Fruit fly (Drosophila melanogaster) whole organism, prepupa: ENCODE measurements around the gene CG7320.
A peak's percentile ranks its signal among the peaks of the same experiment; 100 is the strongest.

ENCODE experiments used
- Blimp-1 ChIP-seq: fragments of 200-800 bp; sonication (Bioruptor generic); optimal IDR thresholded peaks from 3 replicates; lab custom pipeline; 2017; ENCODE audit warnings: missing biosample characterization, missing genetic modification characterization, mild to moderate bottlenecking, moderate library complexity, missing genetic modification reagents
- CG10631 ChIP-seq: fragments of 200-800 bp; sonication (Bioruptor generic); optimal IDR thresholded peaks from 2 replicates; lab custom pipeline; 2016; ENCODE audit warnings: missing biosample characterization, missing genetic modification characterization
- CG11294 ChIP-seq: fragments of 200-800 bp; sonication (Bioruptor generic); IDR thresholded peaks from 2 replicates; pipeline ENCODE4 v1.3.6; 2022; ENCODE audit warnings: missing biosample characterization, missing genetic modification characterization
- CG11762 ChIP-seq: fragments of 200-800 bp; sonication (Bioruptor generic); optimal IDR thresholded peaks from 3 replicates; lab custom pipeline; 2016; ENCODE audit warnings: missing biosample characterization, missing genetic modification characterization; ENCODE audit not compliant: insufficient read depth
- CG11902 ChIP-seq: fragments of 200-800 bp; sonication (Bioruptor generic); optimal IDR thresholded peaks from 3 replicates; lab custom pipeline; 2016; ENCODE audit warnings: missing biosample characterization, missing genetic modification characterization
- CG15336 ChIP-seq: fragments of 200-800 bp; sonication (Bioruptor generic); IDR thresholded peaks from 2 replicates; pipeline ENCODE4 v1.3.6; 2022; ENCODE audit warnings: missing biosample characterization, missing genetic modification characterization
- CG1621 ChIP-seq: fragments of 200-800 bp; sonication (Bioruptor generic); optimal IDR thresholded peaks from 3 replicates; lab custom pipeline; 2018; ENCODE audit warnings: missing biosample characterization, mild to moderate bottlenecking, missing genetic modification characterization
- CG16779 ChIP-seq: fragments of 200-800 bp; sonication (Bioruptor generic); optimal IDR thresholded peaks from 3 replicates; lab custom pipeline; 2017; ENCODE audit warnings: missing biosample characterization, mild to moderate bottlenecking, missing genetic modification characterization
- CG31627 ChIP-seq: fragments of 200-800 bp; sonication (Bioruptor generic); optimal IDR thresholded peaks from 3 replicates; lab custom pipeline; 2016; ENCODE audit warnings: missing biosample characterization, missing genetic modification characterization
- CG34406 ChIP-seq: fragments of 200-800 bp; sonication (Bioruptor generic); optimal IDR thresholded peaks from 3 replicates; lab custom pipeline; 2016; ENCODE audit warnings: missing biosample characterization, missing genetic modification characterization
- CG3919 ChIP-seq: fragments of 200-800 bp; sonication (Bioruptor generic); optimal IDR thresholded peaks from 3 replicates; lab custom pipeline; 2016; ENCODE audit warnings: missing biosample characterization, missing genetic modification characterization
- CG4318 ChIP-seq: fragments of 200-800 bp; sonication (Bioruptor generic); optimal IDR thresholded peaks from 3 replicates; lab custom pipeline; 2017; ENCODE audit warnings: missing biosample characterization, mild to moderate bottlenecking, missing genetic modification characterization
- CG6163 ChIP-seq: fragments of 200-800 bp; sonication (Bioruptor generic); IDR thresholded peaks from 3 replicates; pipeline ENCODE4 v1.3.6; 2022; ENCODE audit warnings: missing biosample characterization, missing genetic modification characterization
- CG6276 ChIP-seq: fragments of 200-800 bp; sonication (Bioruptor generic); optimal IDR thresholded peaks from 2 replicates; lab custom pipeline; 2017; ENCODE audit warnings: missing biosample characterization, mild to moderate bottlenecking, missing genetic modification characterization
- CG6792 ChIP-seq: fragments of 200-800 bp; sonication (Bioruptor generic); optimal IDR thresholded peaks from 3 replicates; lab custom pipeline; 2016; ENCODE audit warnings: missing biosample characterization, missing genetic modification characterization
- CG6808 ChIP-seq: fragments of 200-800 bp; sonication (Bioruptor generic); optimal IDR thresholded peaks from 3 replicates; lab custom pipeline; 2017; ENCODE audit warnings: missing biosample characterization, missing genetic modification characterization, mild to moderate bottlenecking, moderate library complexity, missing genetic modification reagents
- CG6854 ChIP-seq: fragments of 200-800 bp; sonication (Bioruptor generic); optimal IDR thresholded peaks from 2 replicates; lab custom pipeline; 2017; ENCODE audit warnings: missing biosample characterization, mild to moderate bottlenecking, missing genetic modification characterization
- CG8119 ChIP-seq: fragments of 200-800 bp; sonication (Bioruptor generic); IDR thresholded peaks from 3 replicates; pipeline ENCODE4 v1.3.6; 2022; ENCODE audit warnings: missing biosample characterization, missing genetic modification characterization
- CG8319 ChIP-seq: fragments of 200-800 bp; sonication (Bioruptor generic); optimal IDR thresholded peaks from 3 replicates; lab custom pipeline; 2016; ENCODE audit warnings: missing biosample characterization, missing genetic modification characterization
- CG8632 ChIP-seq: fragments of 200-800 bp; sonication (Bioruptor generic); optimal IDR thresholded peaks from 3 replicates; lab custom pipeline; 2016; ENCODE audit warnings: missing biosample characterization, missing genetic modification characterization
- CG9139 ChIP-seq: fragments of 200-800 bp; sonication (Bioruptor generic); optimal IDR thresholded peaks from 3 replicates; lab custom pipeline; 2017; ENCODE audit warnings: missing biosample characterization, mild to moderate bottlenecking, missing genetic modification characterization
- Eip78C ChIP-seq: fragments of 200-800 bp; sonication (Bioruptor generic); peaks from one replicate; lab custom pipeline; 2016; ENCODE audit warnings: missing biosample characterization, missing genetic modification characterization
- Eip93F ChIP-seq: fragments of 200-800 bp; sonication (Bioruptor generic); optimal IDR thresholded peaks from 2 replicates; lab custom pipeline; 2016; ENCODE audit warnings: missing biosample characterization, mild to moderate bottlenecking, missing genetic modification characterization
- Ets96B ChIP-seq: fragments of 200-800 bp; optimal IDR thresholded peaks from 2 replicates; lab custom pipeline; 2019; ENCODE audit warnings: missing biosample characterization, mild to moderate bottlenecking, missing genetic modification characterization, moderate library complexity
- Hr38 ChIP-seq: sonication (Bioruptor generic); optimal IDR thresholded peaks from 2 replicates; lab custom pipeline; 2016; ENCODE audit warnings: missing biosample characterization, missing genetic modification characterization
- Hr39 ChIP-seq: fragments of 200-800 bp; sonication (Bioruptor generic); optimal IDR thresholded peaks from 2 replicates; lab custom pipeline; 2016; ENCODE audit warnings: missing biosample characterization, missing genetic modification characterization
- Hr4 ChIP-seq: fragments of 200-800 bp; sonication (Bioruptor generic); optimal IDR thresholded peaks from 3 replicates; lab custom pipeline; 2016; ENCODE audit warnings: missing biosample characterization, missing genetic modification characterization
- Lpt ChIP-seq: fragments of 200-800 bp; sonication (Bioruptor generic); optimal IDR thresholded peaks from 3 replicates; lab custom pipeline; 2016; ENCODE audit warnings: missing biosample characterization, missing genetic modification characterization
- OdsH ChIP-seq: fragments of 200-800 bp; sonication (Bioruptor generic); optimal IDR thresholded peaks from 3 replicates; lab custom pipeline; 2016; ENCODE audit warnings: missing biosample characterization, missing genetic modification characterization
- Smox ChIP-seq: fragments of 200-800 bp; sonication (Bioruptor generic); optimal IDR thresholded peaks from 3 replicates; lab custom pipeline; 2016; ENCODE audit warnings: missing biosample characterization, missing genetic modification characterization
- Sox15 ChIP-seq: fragments of 200-800 bp; sonication (Bioruptor generic); optimal IDR thresholded peaks from 3 replicates; lab custom pipeline; 2016; ENCODE audit warnings: missing biosample characterization, missing genetic modification characterization
- achi ChIP-seq: fragments of 200-800 bp; sonication (Bioruptor generic); optimal IDR thresholded peaks from 3 replicates; lab custom pipeline; 2016; ENCODE audit warnings: missing biosample characterization, missing genetic modification characterization
- acj6 ChIP-seq: fragments of 200-800 bp; sonication (Bioruptor generic); optimal IDR thresholded peaks from 3 replicates; lab custom pipeline; 2016; ENCODE audit warnings: missing biosample characterization, missing genetic modification characterization
- cyc ChIP-seq: fragments of 200-800 bp; sonication (Bioruptor generic); optimal IDR thresholded peaks from 3 replicates; lab custom pipeline; 2016; ENCODE audit warnings: missing biosample characterization, missing genetic modification characterization
- dac ChIP-seq: fragments of 200-800 bp; sonication (Bioruptor generic); optimal IDR thresholded peaks from 2 replicates; lab custom pipeline; 2017; ENCODE audit warnings: missing biosample characterization, mild to moderate bottlenecking, missing genetic modification characterization
- dsx ChIP-seq: fragments of 200-800 bp; optimal IDR thresholded peaks from 3 replicates; lab custom pipeline; 2019; ENCODE audit warnings: missing biosample characterization, mild to moderate bottlenecking, missing genetic modification characterization, moderate library complexity; ENCODE audit not compliant: poor library complexity, severe bottlenecking
- esn ChIP-seq: fragments of 200-800 bp; sonication (Bioruptor generic); optimal IDR thresholded peaks from 2 replicates; lab custom pipeline; 2016; ENCODE audit warnings: missing biosample characterization, mild to moderate bottlenecking, missing genetic modification characterization, moderate library complexity
- fd59A ChIP-seq: fragments of 200-800 bp; sonication (Bioruptor generic); optimal IDR thresholded peaks from 2 replicates; lab custom pipeline; 2017; ENCODE audit warnings: missing biosample characterization, mild to moderate bottlenecking, missing genetic modification characterization, missing genetic modification reagents
- fd85E ChIP-seq: fragments of 200-800 bp; sonication (Bioruptor generic); optimal IDR thresholded peaks from 3 replicates; lab custom pipeline; 2016; ENCODE audit warnings: missing biosample characterization, missing genetic modification characterization
- fkh ChIP-seq: fragments of 200-800 bp; sonication (Bioruptor generic); optimal IDR thresholded peaks from 3 replicates; lab custom pipeline; 2017; ENCODE audit warnings: missing biosample characterization, mild to moderate bottlenecking, missing genetic modification characterization, moderate library complexity
- lz ChIP-seq: fragments of 200-800 bp; sonication (Bioruptor generic); optimal IDR thresholded peaks from 3 replicates; lab custom pipeline; 2016; ENCODE audit warnings: missing biosample characterization, missing genetic modification characterization
- salr ChIP-seq, 2 experiments: fragments of 200-800 bp; sonication (Bioruptor generic); optimal IDR thresholded peaks; 3 replicates each; lab custom pipeline; 2016 to 2018; ENCODE audit warnings: missing biosample characterization in 2 of 2, missing genetic modification characterization in 2 of 2, mild to moderate bottlenecking in 1 of 2
- ss ChIP-seq, 2 experiments: fragments of 200-800 bp; sonication (Bioruptor generic); optimal IDR thresholded peaks; 2 replicates in 1 of 2; 3 replicates in 1 of 2; lab custom pipeline; 2017 to 2018; ENCODE audit warnings: mild to moderate bottlenecking in 2 of 2, missing biosample characterization in 2 of 2, missing genetic modification characterization in 2 of 2, moderate library complexity in 1 of 2
- svp ChIP-seq: fragments of 200-800 bp; sonication (Bioruptor generic); peaks from one replicate; lab custom pipeline; 2016; ENCODE audit warnings: missing biosample characterization, missing genetic modification characterization
- topi ChIP-seq: fragments of 200-800 bp; sonication (Bioruptor generic); optimal IDR thresholded peaks from 3 replicates; lab custom pipeline; 2016; ENCODE audit warnings: missing biosample characterization, missing genetic modification characterization
- vri ChIP-seq: fragments of 200-800 bp; sonication (Bioruptor generic); optimal IDR thresholded peaks from 3 replicates; lab custom pipeline; 2016; ENCODE audit warnings: missing biosample characterization, mild to moderate bottlenecking, missing genetic modification characterization

The CG7320 gene

dm6 chr3L:18215669-18216068 lies 14.4 kb downstream of the CG7320 start (continued):
- peak; percentile 90 for TF ChIP-seq esn
- TF ChIP-seq fd85E: peak; percentile 51
- TF ChIP-seq CG9139: peak; percentile 82
- peak; percentile 80 for TF ChIP-seq Smox
- peak; percentile 67 for TF ChIP-seq CG6854 (GFP tag; lab: Kevin White, UChicago)
- peak; percentile 81 for TF ChIP-seq OdsH (GFP tag; lab: Kevin White, UChicago)
- peak; percentile 46 to 88 for TF ChIP-seq salr (GFP tag; optimal IDR thresholded peaks at IDR 0.05; lab: Kevin White, UChicago)
- TF ChIP-seq CG8632: peak; percentile 82
- peak; percentile 60 for TF ChIP-seq CG8319 (GFP tag; lab: Kevin White, UChicago)
- TF ChIP-seq CG11294 (GFP tag; lab: Robert Waterston, UW): 0 out of 2 replicates have a peak, but pooled peaks have one; percentile 21
- peak; percentile 87 for TF ChIP-seq CG6792
- peak; percentile 95 for TF ChIP-seq Eip78C (GFP tag; lab: Kevin White, UChicago)
- no peak for TF ChIP-seq dac (GFP tag; lab: Kevin White, UChicago)
- TF ChIP-seq Lpt (GFP tag; lab: Kevin White, UChicago): peak; percentile 49
- TF ChIP-seq CG6163: peak; percentile 85
- peak; percentile 85 for TF ChIP-seq CG31627 (GFP tag; lab: Kevin White, UChicago)

dm6 chr3L:18216931-18217330 lies 15.6 kb downstream of the CG7320 start:
- TF ChIP-seq Blimp-1 (GFP tag; lab: Kevin White, UChicago) (no peak), topi (GFP tag; lab: Kevin White, UChicago) (no peak), cyc (GFP tag; lab: Kevin White, UChicago) (no peak), Smox (no peak), CG1621 (no peak), Hr39 (GFP tag; lab: Kevin White, UChicago) (no peak), CG6808 (no peak), CG31627 (GFP tag; lab: Kevin White, UChicago) (no peak), Eip93F (no peak), CG6276 (GFP tag; lab: Kevin White, UChicago) (no peak), lz (GFP tag; lab: Kevin White, UChicago) (no peak), Hr38 (GFP tag; lab: Kevin White, UChicago) (no peak)

- TF ChIP-seq CG6792 (no peak), Blimp-1 (GFP tag; lab: Kevin White, UChicago) (peak; percentile 63)
These were observed 17.2 kb downstream of the CG7320 start for dm6 chr3L:18218480-18218879.

- TF ChIP-seq CG15336 (GFP tag; lab: Robert Waterston, UW) (no peak), Eip78C (GFP tag; lab: Kevin White, UChicago) (peak; percentile 59), CG8632 (peak; percentile 8), dac (GFP tag; lab: Kevin White, UChicago) (no peak), CG11902 (GFP tag; lab: Kevin White, UChicago) (no peak), fkh (GFP tag; lab: Kevin White, UChicago) (no peak), CG3919 (no peak), dsx (GFP tag; lab: Kevin White, UChicago) (peak; percentile 20), CG16779 (tag; lab: Kevin White, UChicago) (no peak), achi (GFP tag; lab: Kevin White, UChicago) (peak; percentile 25), CG8119 (GFP tag; lab: Robert Waterston, UW) (no peak), acj6 (GFP tag; lab: Kevin White, UChicago) (peak; percentile 27), Ets96B (tag; lab: Kevin White, UChicago) (peak; percentile 51), fd85E (no peak), CG6163 (no peak), Eip93F (no peak), fd59A (GFP tag; lab: Kevin White, UChicago) (no peak), CG1621 (no peak), CG6808 (no peak), Sox15 (GFP tag; lab: Kevin White, UChicago) (no peak), vri (GFP tag; lab: Kevin White, UChicago) (peak; percentile 2), CG10631 (GFP tag; lab: Kevin White, UChicago) (peak; percentile 11), ss (GFP tag; optimal IDR thresholded peaks at IDR 0.05; lab: Kevin White, UChicago) (no peak), CG34406 (peak; percentile 3), CG8319 (GFP tag; lab: Kevin White, UChicago) (no peak), Hr4 (no peak), svp (GFP tag; lab: Kevin White, UChicago) (peak; percentile 70), OdsH (GFP tag; lab: Kevin White, UChicago) (peak; percentile 39), esn (peak; percentile 16), CG4318 (GFP tag; lab: Kevin White, UChicago) (no peak), CG11762 (GFP tag; lab: Kevin White, UChicago) (no peak)
These were observed 18.1 kb downstream of the CG7320 start for dm6 chr3L:18219388-18219787.
